Fruit fly (Drosophila melanogaster) whole organism, embryonic: ENCODE data around the gene CG31077.

ENCODE experiments used
- CG1024 ChIP-seq: fragments of 200-800 bp; sonication (Bioruptor generic); IDR thresholded peaks from 2 replicates; pipeline ENCODE4 v1.3.6; 2022; ENCODE audit warnings: missing biosample characterization, missing genetic modification characterization
- CG11398 ChIP-seq: fragments of 200-800 bp; sonication (Bioruptor generic); optimal IDR thresholded peaks from 2 replicates; lab custom pipeline; 2016; ENCODE audit warnings: missing biosample characterization, missing genetic modification characterization
- CG11696 ChIP-seq: fragments of 200-800 bp; sonication (Bioruptor generic); IDR thresholded peaks from 2 replicates; pipeline ENCODE4 v1.3.6; 2022; ENCODE audit warnings: missing biosample characterization, missing genetic modification characterization
- CG15479 ChIP-seq: fragments of 200-800 bp; sonication (Bioruptor generic); optimal IDR thresholded peaks from 3 replicates; lab custom pipeline; 2019; ENCODE audit warnings: missing biosample characterization, mild to moderate bottlenecking, missing genetic modification characterization, moderate library complexity
- CG17328 ChIP-seq: fragments of 200-800 bp; sonication (Bioruptor generic); IDR thresholded peaks from 2 replicates; pipeline ENCODE4 v1.3.6; 2022; ENCODE audit warnings: missing biosample characterization, missing genetic modification characterization
- CG17361 ChIP-seq: fragments of 200-800 bp; sonication (Bioruptor generic); IDR thresholded peaks from 3 replicates; pipeline ENCODE4 v1.3.6; 2022; ENCODE audit warnings: missing biosample characterization, missing genetic modification characterization
- CG2712 ChIP-seq: fragments of 200-800 bp; optimal IDR thresholded peaks from 3 replicates; lab custom pipeline; 2019; ENCODE audit warnings: missing biosample characterization, mild to moderate bottlenecking, missing genetic modification characterization, moderate library complexity
- CG4730 ChIP-seq: fragments of 200-800 bp; sonication (Bioruptor generic); IDR thresholded peaks from 2 replicates; pipeline ENCODE4 v1.3.6; 2022; ENCODE audit warnings: missing biosample characterization, missing genetic modification characterization
- CG6791 ChIP-seq: fragments of 200-800 bp; sonication (Bioruptor generic); IDR thresholded peaks from 3 replicates; pipeline ENCODE4 v1.3.6; 2022; ENCODE audit warnings: missing biosample characterization, missing genetic modification characterization; ENCODE audit not compliant: partially characterized antibody
- CG7839 ChIP-seq: fragments of 200-800 bp; sonication (Bioruptor generic); optimal IDR thresholded peaks from 3 replicates; lab custom pipeline; 2018; ENCODE audit warnings: missing biosample characterization, mild to moderate bottlenecking, missing genetic modification characterization, moderate library complexity
- CG9609 ChIP-seq: fragments of 200-800 bp; sonication (Bioruptor generic); optimal IDR thresholded peaks from 3 replicates; lab custom pipeline; 2016; ENCODE audit warnings: missing biosample characterization, missing genetic modification characterization
- CG9817 ChIP-seq: fragments of 200-800 bp; sonication (Bioruptor generic); optimal IDR thresholded peaks from 2 replicates; lab custom pipeline; 2018; ENCODE audit warnings: missing biosample characterization, mild to moderate bottlenecking, missing genetic modification characterization, moderate library complexity
- D19B ChIP-seq: fragments of 200-800 bp; sonication (Bioruptor generic); optimal IDR thresholded peaks from 2 replicates; lab custom pipeline; 2017; ENCODE audit warnings: missing biosample characterization, mild to moderate bottlenecking, missing genetic modification characterization
- Dek ChIP-seq: fragments of 200-800 bp; sonication (Bioruptor generic); optimal IDR thresholded peaks from 3 replicates; lab custom pipeline; 2019; ENCODE audit warnings: missing biosample characterization, mild to moderate bottlenecking, missing genetic modification characterization, moderate library complexity
- Dll ChIP-seq: fragments of 200-800 bp; sonication (Bioruptor generic); IDR thresholded peaks from 4 replicates; pipeline ENCODE4 v1.3.6; 2022; ENCODE audit warnings: missing biosample characterization, missing genetic modification characterization; ENCODE audit not compliant: partially characterized antibody
- Doc2 ChIP-seq: fragments of 200-800 bp; sonication (Bioruptor generic); IDR thresholded peaks from 2 replicates; pipeline ENCODE4 v1.3.6; 2022; ENCODE audit warnings: missing biosample characterization, missing genetic modification characterization
- Ets97D ChIP-seq: fragments of 200-800 bp; sonication (Bioruptor generic); optimal IDR thresholded peaks from 3 replicates; lab custom pipeline; 2016; ENCODE audit warnings: missing biosample characterization, missing genetic modification characterization
- Fer2 ChIP-seq: fragments of 200-800 bp; sonication (Bioruptor generic); optimal IDR thresholded peaks from 2 replicates; lab custom pipeline; 2018; ENCODE audit warnings: missing biosample characterization, mild to moderate bottlenecking, missing genetic modification characterization, moderate library complexity
- Kr ChIP-seq: fragments of 200-800 bp; sonication (Bioruptor generic); optimal IDR thresholded peaks from 2 replicates; lab custom pipeline; 2017; ENCODE audit warnings: missing biosample characterization, mild to moderate bottlenecking, missing genetic modification characterization
- Lhr ChIP-seq: fragments of 200-800 bp; sonication (Bioruptor generic); optimal IDR thresholded peaks from 3 replicates; lab custom pipeline; 2017; ENCODE audit warnings: mild to moderate bottlenecking, missing biosample characterization, missing genetic modification reagents, missing genetic modification characterization
- Med ChIP-seq: fragments of 200-800 bp; sonication (Bioruptor generic); peaks from one replicate; lab custom pipeline; 2016; ENCODE audit warnings: missing biosample characterization, missing genetic modification characterization, mild to moderate bottlenecking, inconsistent platforms, moderate library complexity
- NC2β ChIP-seq: fragments of 200-800 bp; sonication (Bioruptor generic); optimal IDR thresholded peaks from 2 replicates; lab custom pipeline; 2016; ENCODE audit warnings: missing biosample characterization, missing genetic modification characterization
- NFAT ChIP-seq: fragments of 200-800 bp; sonication (Bioruptor generic); IDR thresholded peaks from 2 replicates; pipeline ENCODE4 v1.3.6; 2022; ENCODE audit warnings: missing biosample characterization, missing genetic modification characterization
- Nf-YB ChIP-seq: fragments of 200-800 bp; sonication (Bioruptor generic); optimal IDR thresholded peaks from 3 replicates; lab custom pipeline; 2019; ENCODE audit warnings: missing biosample characterization, mild to moderate bottlenecking, missing genetic modification characterization, moderate library complexity
- Pdp1 ChIP-seq, 2 experiments: fragments of 200-800 bp; sonication (Bioruptor generic); optimal IDR thresholded peaks; 3 replicates each; lab custom pipeline; 2016; ENCODE audit warnings: missing biosample characterization in 2 of 2, missing genetic modification characterization in 2 of 2, mild to moderate bottlenecking in 1 of 2, moderate library complexity in 1 of 2
- Stat92E ChIP-seq, 3 experiments: fragments of >200 bp in 2 of 3; fragments of 200-800 bp in 1 of 3; sonication (Bioruptor generic) in 1 of 3; optimal IDR thresholded peaks; 2 replicates each; lab custom pipeline; 2017 to 2019; ENCODE audit warnings: missing biosample characterization in 3 of 3, missing genetic modification characterization in 3 of 3, mild to moderate bottlenecking in 1 of 3, moderate library complexity in 1 of 3
- TFAM ChIP-seq: fragments of 200-800 bp; sonication (Bioruptor generic); optimal IDR thresholded peaks from 2 replicates; lab custom pipeline; 2017; ENCODE audit warnings: missing biosample characterization, missing genetic modification characterization, inconsistent platforms
- Xbp1 ChIP-seq: fragments of 200-800 bp; sonication (Bioruptor generic); optimal IDR thresholded peaks from 3 replicates; lab custom pipeline; 2016; ENCODE audit warnings: missing biosample characterization, mild to moderate bottlenecking, missing genetic modification characterization
- al ChIP-seq: fragments of 200-800 bp; sonication (Bioruptor generic); IDR thresholded peaks from 2 replicates; pipeline ENCODE4 v1.3.6; 2022; ENCODE audit warnings: missing biosample characterization, missing genetic modification characterization
- aop ChIP-seq: fragments of 200-800 bp; sonication (Bioruptor generic); IDR thresholded peaks from 2 replicates; pipeline ENCODE4 v1.3.6; 2022; ENCODE audit warnings: missing biosample characterization, missing genetic modification characterization
- bsh ChIP-seq, 2 experiments: fragments of 200-800 bp; sonication (Bioruptor generic); optimal IDR thresholded peaks; 2 replicates each; lab custom pipeline; 2017 to 2018; ENCODE audit warnings: mild to moderate bottlenecking in 2 of 2, missing biosample characterization in 2 of 2, missing genetic modification characterization in 2 of 2, moderate library complexity in 1 of 2
- crc ChIP-seq: fragments of 200-800 bp; sonication (Bioruptor generic); optimal IDR thresholded peaks from 2 replicates; lab custom pipeline; 2016; ENCODE audit warnings: missing biosample characterization, missing genetic modification characterization
- da ChIP-seq: fragments of 200-800 bp; sonication (Bioruptor generic); optimal IDR thresholded peaks from 2 replicates; lab custom pipeline; 2016; ENCODE audit warnings: missing biosample characterization, missing genetic modification characterization
- dati ChIP-seq: fragments of 200-800 bp; sonication (Bioruptor generic); IDR thresholded peaks from 2 replicates; pipeline ENCODE4 v1.3.6; 2022; ENCODE audit warnings: missing biosample characterization, missing genetic modification characterization
- esg ChIP-seq: fragments of 200-800 bp; sonication (Bioruptor generic); conservative IDR thresholded peaks from 2 replicates; pipeline ENCODE4 v1.3.6; 2022; ENCODE audit warnings: missing biosample characterization, missing genetic modification characterization
- fu2 ChIP-seq: fragments of 200-800 bp; sonication (Bioruptor generic); optimal IDR thresholded peaks from 2 replicates; lab custom pipeline; 2016; ENCODE audit warnings: missing biosample characterization, missing genetic modification characterization
- gsb ChIP-seq: fragments of 200-800 bp; sonication (Bioruptor generic); IDR thresholded peaks from 2 replicates; pipeline ENCODE4 v1.3.6; 2022; ENCODE audit warnings: missing biosample characterization, missing genetic modification characterization
- gsb-n ChIP-seq: fragments of 200-800 bp; sonication (Bioruptor generic); optimal IDR thresholded peaks from 3 replicates; lab custom pipeline; 2018; ENCODE audit warnings: missing biosample characterization, mild to moderate bottlenecking, missing genetic modification characterization
- kah ChIP-seq: fragments of 200-800 bp; sonication (Bioruptor generic); optimal IDR thresholded peaks from 2 replicates; lab custom pipeline; 2018; ENCODE audit warnings: missing biosample characterization, mild to moderate bottlenecking, missing genetic modification characterization
- ken ChIP-seq: fragments of 200-800 bp; sonication (Bioruptor generic); IDR thresholded peaks from 3 replicates; pipeline ENCODE4 v1.3.6; 2022; ENCODE audit warnings: missing biosample characterization, missing genetic modification characterization
- lmd ChIP-seq: fragments of 200-800 bp; sonication (Bioruptor generic); IDR thresholded peaks from 2 replicates; pipeline ENCODE4 v1.3.6; 2022; ENCODE audit warnings: missing biosample characterization, missing genetic modification characterization
- odd ChIP-seq: fragments of 200-800 bp; sonication (Bioruptor generic); optimal IDR thresholded peaks from 2 replicates; lab custom pipeline; 2017; ENCODE audit warnings: missing biosample characterization, mild to moderate bottlenecking, missing genetic modification characterization
- org-1 ChIP-seq: fragments of 200-800 bp; sonication (Bioruptor generic); optimal IDR thresholded peaks from 2 replicates; lab custom pipeline; 2017; ENCODE audit warnings: missing biosample characterization, missing genetic modification characterization
- peb ChIP-seq: fragments of 200-800 bp; sonication (Bioruptor generic); IDR thresholded peaks from 2 replicates; pipeline ENCODE4 v1.3.6; 2022; ENCODE audit warnings: missing biosample characterization, missing genetic modification characterization
- prd ChIP-seq, 3 experiments: fragments of >200 bp in 2 of 3; fragments of 200-800 bp in 1 of 3; sonication (Bioruptor generic) in 1 of 3; optimal IDR thresholded peaks in 2 of 3; IDR thresholded peaks in 1 of 3; 2 replicates in 2 of 3; 3 replicates in 1 of 3; pipeline versions ENCODE4 v1.3.6 to Lab custom; 2017 to 2022; ENCODE audit warnings: missing biosample characterization in 1 of 3, missing genetic modification characterization in 1 of 3
- ranshi ChIP-seq: fragments of 200-800 bp; sonication (Bioruptor generic); IDR thresholded peaks from 2 replicates; pipeline ENCODE4 v1.3.6; 2022; ENCODE audit warnings: missing biosample characterization, missing genetic modification characterization
- trh ChIP-seq: fragments of 200-800 bp; sonication (Bioruptor generic); optimal IDR thresholded peaks from 2 replicates; lab custom pipeline; 2016; ENCODE audit warnings: missing biosample characterization, missing genetic modification characterization
- wdn ChIP-seq: fragments of 200-800 bp; sonication (Bioruptor generic); IDR thresholded peaks from 2 replicates; pipeline ENCODE4 v1.3.6; 2022; ENCODE audit warnings: missing biosample characterization, missing genetic modification characterization
- zf30C ChIP-seq: fragments of 200-800 bp; sonication (Bioruptor generic); optimal IDR thresholded peaks from 3 replicates; lab custom pipeline; 2018; ENCODE audit warnings: missing biosample characterization, mild to moderate bottlenecking, missing genetic modification characterization

The CG31077 gene

dm6 chr3R:26968823-26969638 lies 30.5 kb upstream of the CG31077 start (continued):
- TF ChIP-seq prd (optimal IDR thresholded peaks at IDR 0.05; lab: Kevin White, UChicago), result no peak
- no peak for TF ChIP-seq prd (GFP tag; IDR thresholded peaks at IDR 0.05; lab: Robert Waterston, UW)
- TF ChIP-seq Nf-YB (GFP tag; lab: Kevin White, UChicago), result peak; percentile 43
- TF ChIP-seq crc (GFP tag; lab: Kevin White, UChicago), result no peak
- no peak for TF ChIP-seq org-1 (GFP tag; lab: Kevin White, UChicago)
- peak; percentile 37 for TF ChIP-seq CG7839 (tag; lab: Kevin White, UChicago)
- TF ChIP-seq Stat92E (GFP tag; optimal IDR thresholded peaks at IDR 0.05; lab: Kevin White, UChicago), result no peak
- no peak for TF ChIP-seq Doc2 (GFP tag; lab: Robert Waterston, UW)
- no peak for TF ChIP-seq wdn (GFP tag; lab: Robert Waterston, UW)
- TF ChIP-seq fu2, result no peak
- 0 out of 2 replicates have a peak, but pooled peaks have one; percentile 10 for TF ChIP-seq al (GFP tag; lab: Robert Waterston, UW)
- TF ChIP-seq CG11696 (GFP tag; lab: Robert Waterston, UW), result no peak
- no peak for TF ChIP-seq CG4730 (GFP tag; lab: Robert Waterston, UW)
- TF ChIP-seq CG9817 (tag; lab: Kevin White, UChicago), result no peak
- TF ChIP-seq CG11398 (GFP tag; lab: Kevin White, UChicago), result no peak
- no peak for TF ChIP-seq Dll (GFP tag; lab: Robert Waterston, UW)
- no peak for TF ChIP-seq CG1024 (GFP tag; lab: Robert Waterston, UW)
- no peak for TF ChIP-seq kah (GFP tag; lab: Kevin White, UChicago)
- TF ChIP-seq Xbp1 (GFP tag; lab: Kevin White, UChicago), result peak; percentile 16
- no peak for TF ChIP-seq CG6791
- no peak for TF ChIP-seq gsb-n (tag; lab: Kevin White, UChicago)
- TF ChIP-seq CG2712 (tag; lab: Kevin White, UChicago), result peak; percentile 34
- no peak for TF ChIP-seq ken
- no peak for TF ChIP-seq CG9609 (GFP tag; lab: Kevin White, UChicago)
- no peak for TF ChIP-seq esg (GFP tag; lab: Robert Waterston, UW)
- TF ChIP-seq NC2β (GFP tag; lab: Kevin White, UChicago), result no peak
- TF ChIP-seq CG15479 (GFP tag; lab: Kevin White, UChicago), result no peak
- no peak for TF ChIP-seq Lhr (GFP tag; lab: Kevin White, UChicago)
- TF ChIP-seq Pdp1 (GFP tag; optimal IDR thresholded peaks at IDR 0.05; lab: Kevin White, UChicago), result peak in 1 of 2 experiments; percentile 86
- no peak for TF ChIP-seq Kr
- TF ChIP-seq da (GFP tag; lab: Kevin White, UChicago), result no peak
- TF ChIP-seq CG17361, result peak; percentile 52; the same call in 2 of the 3 replicates
- TF ChIP-seq lmd (GFP tag; lab: Robert Waterston, UW), result no peak
- no peak for TF ChIP-seq Dek
- TF ChIP-seq D19B (GFP tag; lab: Kevin White, UChicago), result no peak
- 0 out of 2 replicates have a peak, but pooled peaks have one; percentile 26 for TF ChIP-seq CG17328 (GFP tag; lab: Robert Waterston, UW)
- TF ChIP-seq Ets97D (GFP tag; lab: Kevin White, UChicago), result no peak
- no peak for TF ChIP-seq NFAT (GFP tag; lab: Robert Waterston, UW)
- TF ChIP-seq trh, result no peak
- no peak for TF ChIP-seq odd (GFP tag; lab: Kevin White, UChicago)
- no peak for TF ChIP-seq ranshi (GFP tag; lab: Robert Waterston, UW)
- TF ChIP-seq peb (GFP tag; lab: Robert Waterston, UW), result no peak
- TF ChIP-seq aop (GFP tag; lab: Robert Waterston, UW), result no peak
- TF ChIP-seq Fer2, result no peak
- TF ChIP-seq gsb (GFP tag; lab: Robert Waterston, UW), result peak; percentile 46; the same call in 1 of the 2 replicates
- no peak for TF ChIP-seq dati
- no peak for TF ChIP-seq Med
- peak; percentile 47 for TF ChIP-seq zf30C
- no peak for TF ChIP-seq TFAM (GFP tag; lab: Kevin White, UChicago)
- peak in 1 of 2 experiments; percentile 58 for TF ChIP-seq bsh (GFP tag; optimal IDR thresholded peaks at IDR 0.05; lab: Kevin White, UChicago)
